Worm (Caenorhabditis elegans) whole organism, L1 larva: Measurements from ENCODE around the gene tcer-1.

Experiments used
- fos-1 ChIP-seq: fragments of 150-350 bp; optimal IDR thresholded peaks from 2 replicates; lab custom pipeline; 2014; ENCODE audit warnings: missing biosample characterization, missing genetic modification characterization
- tbx-2 ChIP-seq: sonication (generic microtip); optimal IDR thresholded peaks from 2 replicates; lab custom pipeline; 2016; ENCODE audit warnings: missing genetic modification characterization, missing compliant biosample characterization
- unc-86 ChIP-seq: sonication (generic microtip); optimal IDR thresholded peaks from 2 replicates; lab custom pipeline; 2016; ENCODE audit warnings: missing genetic modification characterization, missing compliant biosample characterization

DNA sequence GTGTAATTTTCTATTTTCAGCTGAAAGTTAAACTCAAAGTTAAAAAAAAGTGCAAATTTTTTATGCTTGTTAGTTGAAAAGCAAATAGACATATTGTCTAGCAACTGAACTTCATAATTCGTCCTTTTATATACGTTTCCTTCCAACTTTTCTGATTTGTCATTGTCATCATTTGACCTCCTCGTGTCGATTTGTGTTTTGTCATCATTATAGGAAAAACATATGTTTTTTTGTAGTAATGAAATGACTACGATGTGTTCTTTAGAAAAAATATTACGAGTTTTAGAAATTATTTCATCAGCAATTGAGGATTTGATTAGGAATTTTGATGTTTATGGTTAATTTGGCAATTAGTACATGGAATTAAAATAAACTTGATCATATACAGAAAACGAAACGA is 10.9 kb upstream of the tcer-1 start:
- no peak for TF ChIP-seq fos-1 (tag; lab: Kevin White, UChicago)
- TF ChIP-seq tbx-2 (tag; lab: Kevin White, UChicago), result no peak
- TF ChIP-seq unc-86 (tag; lab: Kevin White, UChicago), result no peak
